Worm (Caenorhabditis elegans): ENCODE measurements around the gene agxt-1.

DNA sequence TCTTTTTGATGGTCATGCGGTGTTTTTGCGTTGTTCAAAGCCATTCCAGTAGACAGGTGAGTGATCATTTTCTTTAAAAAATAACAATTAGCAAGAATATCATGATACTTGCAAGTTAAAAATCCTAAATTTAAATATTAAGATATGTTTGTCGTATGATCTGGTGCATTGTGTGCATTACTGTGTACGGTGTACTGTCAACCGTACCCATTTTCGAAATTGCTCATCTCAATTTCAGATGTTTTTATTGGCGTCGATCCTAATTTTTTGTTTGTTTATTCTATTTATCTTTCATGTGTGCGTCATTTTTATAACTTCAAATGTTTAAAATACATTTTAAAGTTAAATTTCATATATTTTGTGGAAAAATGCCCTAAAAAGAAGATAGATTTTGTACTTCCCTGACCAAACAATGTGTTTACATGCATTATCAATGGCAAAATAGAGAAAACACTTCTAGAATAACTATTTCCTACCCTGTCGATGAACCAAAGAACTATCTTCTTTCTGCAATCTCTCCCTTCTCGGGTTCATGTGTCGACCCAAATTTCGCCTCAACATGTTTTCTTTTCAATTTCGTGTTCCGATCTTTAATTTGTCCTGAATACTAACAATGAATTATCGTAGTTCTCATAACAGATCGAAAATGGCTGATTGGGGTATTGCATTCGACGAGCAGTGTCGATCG, 39.0 kb downstream of the agxt-1 start, which contains the start of the genes T07D4.5 and ddx-19:
- TF ChIP-seq lin-40 (tag; optimal IDR thresholded peaks at IDR 0.05) (no peak), attf-5 (GFP tag; optimal IDR thresholded peaks at IDR 0.05) (no peak), snpc-4 (GFP tag; optimal IDR thresholded peaks at IDR 0.05) (no peak), snpc-4 (tag; optimal IDR thresholded peaks at IDR 0.05) (no peak), sdz-38 (tag; optimal IDR thresholded peaks at IDR 0.05) (no peak), hlh-26 (GFP tag; conservative IDR thresholded peaks at IDR 0.05) (no peak), ceh-79 (tag; optimal IDR thresholded peaks at IDR 0.05) (no peak)

All from whole organism, young adult.